Worm (Caenorhabditis elegans) whole organism, mixed stage, embryonic: Measurements from ENCODE around the gene math-33.

Experiments
- M03D4.4 ChIP-seq: sonication (generic microtip); optimal IDR thresholded peaks from 2 replicates; lab custom pipeline; 2017; ENCODE audit warnings: mild to moderate bottlenecking, missing genetic modification characterization, missing compliant biosample characterization
- bed-3 ChIP-seq: fragments of 200-800 bp; sonication (Bioruptor generic); optimal IDR thresholded peaks from 3 replicates; lab custom pipeline; 2018; ENCODE audit warnings: mild to moderate bottlenecking, missing genetic modification characterization, moderate library complexity, missing compliant biosample characterization
- blmp-1 ChIP-seq: fragments of 150-350 bp; optimal IDR thresholded peaks from 2 replicates; lab custom pipeline; 2014; ENCODE audit warnings: missing biosample characterization, missing genetic modification characterization
- ceh-39 ChIP-seq: fragments of 150-350 bp; optimal IDR thresholded peaks from 2 replicates; lab custom pipeline; 2014; ENCODE audit warnings: missing biosample characterization, missing genetic modification characterization
- ceh-43 ChIP-seq: fragments of 200-800 bp; sonication (Bioruptor generic); optimal IDR thresholded peaks from 2 replicates; lab custom pipeline; 2018; ENCODE audit warnings: mild to moderate bottlenecking, missing genetic modification characterization, moderate library complexity, missing compliant biosample characterization
- ceh-83 ChIP-seq: fragments of 200-800 bp; sonication (Bioruptor generic); optimal IDR thresholded peaks from 2 replicates; lab custom pipeline; 2018; ENCODE audit warnings: mild to moderate bottlenecking, missing genetic modification characterization, missing compliant biosample characterization
- ces-1 ChIP-seq: fragments of 150-350 bp; optimal IDR thresholded peaks from 2 replicates; lab custom pipeline; 2014; ENCODE audit warnings: missing biosample characterization, missing genetic modification reagents, missing genetic modification characterization
- cnd-1 ChIP-seq: fragments of 200-800 bp; sonication (Bioruptor generic); optimal IDR thresholded peaks from 2 replicates; lab custom pipeline; 2018; ENCODE audit warnings: mild to moderate bottlenecking, missing genetic modification characterization, missing compliant biosample characterization
- elt-1 ChIP-seq: sonication (generic microtip); optimal IDR thresholded peaks from 2 replicates; lab custom pipeline; 2017; ENCODE audit warnings: missing genetic modification characterization, mild to moderate bottlenecking, missing compliant biosample characterization, antibody characterized with exemption, moderate library complexity, borderline replicate concordance; ENCODE audit not compliant: insufficient read depth
- elt-3 ChIP-seq: fragments of 150-350 bp; optimal IDR thresholded peaks from 2 replicates; lab custom pipeline; 2014; ENCODE audit warnings: missing biosample characterization, missing genetic modification characterization
- ham-2 ChIP-seq: fragments of 200-800 bp; sonication (Bioruptor generic); optimal IDR thresholded peaks from 2 replicates; lab custom pipeline; 2018; ENCODE audit warnings: mild to moderate bottlenecking, missing genetic modification characterization, missing compliant biosample characterization
- hlh-1 ChIP-seq: fragments of 150-350 bp; optimal IDR thresholded peaks from 2 replicates; lab custom pipeline; 2014; ENCODE audit warnings: missing biosample characterization, missing genetic modification reagents, missing genetic modification characterization
- lin-13 ChIP-seq: fragments of 150-350 bp; optimal IDR thresholded peaks from 2 replicates; lab custom pipeline; 2014; ENCODE audit warnings: missing biosample characterization, missing genetic modification characterization
- lin-32 ChIP-seq: fragments of 200-800 bp; sonication (Bioruptor generic); optimal IDR thresholded peaks from 2 replicates; lab custom pipeline; 2018; ENCODE audit warnings: mild to moderate bottlenecking, missing genetic modification characterization, missing compliant biosample characterization
- lsy-2 ChIP-seq: fragments of 150-350 bp; optimal IDR thresholded peaks from 2 replicates; lab custom pipeline; 2014; ENCODE audit warnings: missing biosample characterization, missing genetic modification characterization
- mab-5 ChIP-seq: fragments of 150-350 bp; optimal IDR thresholded peaks from 2 replicates; lab custom pipeline; 2014; ENCODE audit warnings: missing biosample characterization, missing genetic modification characterization
- mep-1 ChIP-seq: fragments of 150-350 bp; optimal IDR thresholded peaks from 2 replicates; lab custom pipeline; 2017; ENCODE audit warnings: missing biosample characterization, missing genetic modification reagents, missing genetic modification characterization, inconsistent platforms
- mls-2 ChIP-seq: sonication (generic microtip); optimal IDR thresholded peaks from 2 replicates; lab custom pipeline; 2016; ENCODE audit warnings: mild to moderate bottlenecking, missing genetic modification characterization, moderate library complexity, missing compliant biosample characterization
- nhr-12 ChIP-seq: fragments of 150-350 bp; optimal IDR thresholded peaks from 2 replicates; lab custom pipeline; 2014; ENCODE audit warnings: missing biosample characterization, missing genetic modification characterization
- nhr-237 ChIP-seq: fragments of 150-350 bp; optimal IDR thresholded peaks from 2 replicates; lab custom pipeline; 2014; ENCODE audit warnings: missing biosample characterization, missing genetic modification characterization
- nhr-76 ChIP-seq: sonication (generic microtip); optimal IDR thresholded peaks from 2 replicates; lab custom pipeline; 2017; ENCODE audit warnings: missing biosample characterization, missing genetic modification characterization
- pha-4 ChIP-seq: fragments of 150-350 bp; optimal IDR thresholded peaks from 2 replicates; lab custom pipeline; 2018; ENCODE audit warnings: missing biosample characterization, missing genetic modification reagents, missing genetic modification characterization
- sem-2 ChIP-seq: fragments of 200-800 bp; sonication (Bioruptor generic); optimal IDR thresholded peaks from 2 replicates; lab custom pipeline; 2018; ENCODE audit warnings: mild to moderate bottlenecking, missing genetic modification characterization, missing compliant biosample characterization
- snpc-4 ChIP-seq: fragments of 150-350 bp; optimal IDR thresholded peaks from 2 replicates; lab custom pipeline; 2014; ENCODE audit warnings: missing biosample characterization, missing genetic modification characterization
- sptf-1 ChIP-seq: sonication (generic microtip); optimal IDR thresholded peaks from 2 replicates; lab custom pipeline; 2017; ENCODE audit warnings: mild to moderate bottlenecking, missing genetic modification characterization, moderate library complexity, missing compliant biosample characterization
- unc-120 ChIP-seq: sonication (generic microtip); optimal IDR thresholded peaks from 2 replicates; lab custom pipeline; 2017; ENCODE audit warnings: missing genetic modification characterization, missing compliant biosample characterization; ENCODE audit not compliant: poor library complexity, severe bottlenecking
- unc-39 ChIP-seq: fragments of 150-350 bp; optimal IDR thresholded peaks from 2 replicates; lab custom pipeline; 2014; ENCODE audit warnings: missing biosample characterization, missing genetic modification characterization
- unc-62 ChIP-seq: fragments of 150-350 bp; optimal IDR thresholded peaks from 2 replicates; lab custom pipeline; 2014; ENCODE audit warnings: missing biosample characterization, missing genetic modification reagents, missing genetic modification characterization
- zip-8 ChIP-seq: fragments of 150-350 bp; optimal IDR thresholded peaks from 2 replicates; lab custom pipeline; 2014; ENCODE audit warnings: missing biosample characterization, missing genetic modification characterization
- ztf-11 ChIP-seq: fragments of 150-350 bp; optimal IDR thresholded peaks from 2 replicates; lab custom pipeline; 2014; ENCODE audit warnings: missing biosample characterization, missing genetic modification characterization

The math-33 gene

DNA sequence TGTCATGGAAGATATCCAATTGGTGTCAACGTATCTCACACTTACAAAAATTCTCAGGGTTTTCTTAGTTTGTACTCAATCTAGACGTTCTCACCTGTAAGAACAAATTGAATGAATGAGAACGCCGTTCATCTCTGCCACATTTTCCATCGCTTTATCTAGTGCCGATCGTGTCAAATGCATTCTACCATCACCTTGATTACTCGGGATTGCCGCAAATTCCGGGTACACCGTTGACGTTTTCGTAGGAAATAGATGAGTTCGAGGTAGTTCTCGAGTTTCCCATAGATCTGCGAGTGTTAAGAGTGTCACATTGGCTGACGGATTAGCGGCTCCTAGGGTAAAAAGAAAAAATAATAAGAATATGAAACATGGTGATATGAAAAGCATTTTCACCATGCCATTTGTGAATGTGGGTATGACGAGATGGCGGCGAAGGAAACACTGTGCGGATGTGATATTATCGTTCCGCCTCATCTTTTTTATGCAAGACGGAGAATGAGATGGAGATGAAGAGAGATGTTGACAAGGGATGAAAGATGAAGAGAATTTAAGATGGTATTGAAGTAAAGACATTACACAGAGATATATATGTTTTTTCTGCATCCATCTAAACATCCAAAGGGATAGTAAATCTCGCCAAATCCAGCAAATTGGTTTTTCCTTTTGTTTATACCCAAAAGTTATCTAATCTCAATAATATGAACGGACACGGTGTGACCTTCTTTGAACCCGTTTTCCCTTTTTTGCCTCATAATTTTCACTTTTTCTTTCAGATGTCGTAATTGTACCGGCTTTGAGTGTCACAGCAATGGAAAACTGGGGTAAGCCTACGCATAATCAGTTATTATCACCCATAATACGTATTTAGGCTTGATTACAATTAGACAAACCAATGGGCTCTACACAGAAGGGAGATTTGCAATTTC lies 20.3 kb upstream of the math-33 start, which contains the start of gene lact-8:
Gene lact-8 (minus strand): TSS at position 445 of the 929 bp plus-strand sequence.
- TF ChIP-seq ceh-43 (GFP tag; lab: Kevin White, UChicago) (no peak), ham-2 (GFP tag; lab: Kevin White, UChicago) (no peak), hlh-1 (no peak), elt-1 (tag; lab: Kevin White, UChicago) (peak; percentile 90)

DNA sequence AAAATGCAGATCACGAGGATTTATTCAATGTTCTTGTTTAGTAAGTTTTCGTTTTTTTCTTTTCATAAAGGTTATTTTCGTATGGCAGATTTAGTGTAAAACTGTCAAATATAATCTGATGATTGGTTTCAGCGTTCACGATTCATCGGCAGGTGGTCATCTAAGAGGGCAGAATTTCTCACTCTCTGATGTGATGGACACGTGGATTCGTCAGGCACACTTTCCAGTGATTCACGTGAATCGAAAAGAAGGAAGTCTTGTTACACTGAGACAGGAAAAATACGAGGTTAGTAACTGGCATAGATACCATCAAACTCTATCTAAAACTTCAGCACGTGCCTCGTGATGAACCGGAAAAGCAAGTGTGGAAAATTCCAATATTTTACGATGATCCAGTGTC lies 19.0 kb upstream of the math-33 start:
- no peak for TF ChIP-seq sptf-1 (tag; lab: Kevin White, UChicago)
- no peak for TF ChIP-seq bed-3 (GFP tag; lab: Kevin White, UChicago)
- no peak for TF ChIP-seq ztf-11
- no peak for TF ChIP-seq hlh-1
- no peak for TF ChIP-seq unc-39 (tag; lab: Kevin White, UChicago)
- TF ChIP-seq M03D4.4 (tag; lab: Kevin White, UChicago): no peak
- TF ChIP-seq nhr-237 (tag; lab: Kevin White, UChicago): no peak
- no peak for TF ChIP-seq ces-1
- TF ChIP-seq lin-32 (GFP tag; lab: Kevin White, UChicago): no peak
- no peak for TF ChIP-seq elt-3 (tag; lab: Kevin White, UChicago)
- TF ChIP-seq mab-5 (tag; lab: Kevin White, UChicago): no peak
- TF ChIP-seq ceh-39 (tag; lab: Kevin White, UChicago): no peak
- TF ChIP-seq elt-1 (tag; lab: Kevin White, UChicago): no peak
- no peak for TF ChIP-seq ham-2 (GFP tag; lab: Kevin White, UChicago)

DNA sequence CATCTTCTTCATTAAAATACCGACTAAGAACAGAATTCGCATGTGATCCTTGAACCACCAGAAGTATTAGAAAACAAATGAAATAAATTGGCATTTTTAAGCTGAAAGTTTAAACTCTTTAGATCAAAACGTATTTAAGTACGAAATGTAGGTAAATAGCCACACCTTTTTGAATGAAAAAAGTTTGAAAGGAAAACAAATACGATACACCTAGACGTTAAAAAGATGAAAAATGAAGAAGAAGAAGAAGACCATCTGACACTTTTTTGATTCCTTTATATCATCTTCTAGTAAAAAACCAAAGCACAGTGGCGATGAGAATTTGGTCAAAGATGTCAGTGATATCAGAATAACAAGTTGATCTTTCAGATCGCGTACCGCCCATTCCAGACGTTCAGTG lies 17.8 kb upstream of the math-33 start, which contains the start of gene Y42A5A.3:
Gene Y42A5A.3 (minus strand): TSS at position 101 of the 400 bp plus-strand sequence.
- TF ChIP-seq sptf-1 (tag; lab: Kevin White, UChicago) (no peak), snpc-4 (tag; lab: Kevin White, UChicago) (no peak), lin-13 (no peak), unc-62 (GFP tag; lab: Kevin White, UChicago) (no peak), mep-1 (tag; lab: Kevin White, UChicago) (no peak), ceh-39 (tag; lab: Kevin White, UChicago) (no peak), mab-5 (tag; lab: Kevin White, UChicago) (no peak), M03D4.4 (tag; lab: Kevin White, UChicago) (no peak), sem-2 (GFP tag; lab: Kevin White, UChicago) (no peak), ceh-83 (GFP tag; lab: Kevin White, UChicago) (no peak), pha-4 (tag; lab: Kevin White, UChicago) (no peak), lsy-2 (tag; lab: Kevin White, UChicago) (no peak), cnd-1 (tag; lab: Kevin White, UChicago) (no peak), nhr-12 (tag; lab: Kevin White, UChicago) (no peak), elt-1 (tag; lab: Kevin White, UChicago) (no peak), blmp-1 (tag; lab: Kevin White, UChicago) (no peak), mls-2 (tag; lab: Kevin White, UChicago) (no peak), unc-39 (tag; lab: Kevin White, UChicago) (no peak), ces-1 (no peak), unc-120 (tag; lab: Kevin White, UChicago) (no peak)

DNA sequence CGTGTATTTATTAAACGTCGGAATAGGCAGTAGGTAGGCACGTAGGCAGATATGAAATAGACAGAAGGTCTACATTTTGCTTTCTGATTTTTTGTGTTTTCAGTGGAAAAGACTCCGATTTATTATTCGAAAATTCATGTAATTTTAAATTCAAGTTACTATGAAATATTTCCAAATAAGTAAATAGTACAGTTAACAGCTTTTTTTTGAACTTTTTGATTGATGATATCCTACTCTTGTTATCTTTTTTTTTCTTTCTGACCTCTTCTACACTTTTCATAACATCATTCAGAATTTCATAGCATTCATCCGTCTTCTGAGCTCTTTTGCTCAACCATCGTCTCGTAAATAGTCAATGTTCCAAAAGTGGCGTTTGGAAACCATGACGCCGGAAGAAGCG lies 15.1 kb upstream of the math-33 start, which contains the start of gene cdkl-1:
Gene cdkl-1 (plus strand): TSS at position 301 of the 400 bp plus-strand sequence.
- no peak for TF ChIP-seq unc-120 (tag; lab: Kevin White, UChicago)
- TF ChIP-seq mab-5 (tag; lab: Kevin White, UChicago): no peak
- no peak for TF ChIP-seq zip-8 (tag; lab: Kevin White, UChicago)
- TF ChIP-seq ceh-39 (tag; lab: Kevin White, UChicago): no peak
- TF ChIP-seq cnd-1 (tag; lab: Kevin White, UChicago): no peak
- no peak for TF ChIP-seq nhr-76 (tag; lab: Kevin White, UChicago)
- no peak for TF ChIP-seq lin-13
- no peak for TF ChIP-seq elt-3 (tag; lab: Kevin White, UChicago)
